Worm (Caenorhabditis elegans) whole organism, L4 larva: ENCODE results near the gene C25F9.2.

Experiments used
- Y75B8A.6 ChIP-seq: fragments of 200-800 bp; sonication (Bioruptor generic); IDR thresholded peaks from 2 replicates; pipeline ENCODE4 v1.3.6; 2022; ENCODE audit warnings: missing genetic modification reagents, missing genetic modification characterization, missing compliant biosample characterization
- ZK337.2 ChIP-seq: fragments of 200-800 bp; sonication (Bioruptor generic); IDR thresholded peaks from 2 replicates; pipeline ENCODE4 v1.3.6; 2022; ENCODE audit warnings: missing genetic modification reagents, missing genetic modification characterization, missing compliant biosample characterization
- dmd-6 ChIP-seq: fragments of 200-800 bp; sonication (Bioruptor generic); IDR thresholded peaks from 2 replicates; pipeline ENCODE4 v1.3.6; 2022; ENCODE audit warnings: missing genetic modification reagents, missing genetic modification characterization, missing compliant biosample characterization
- dpl-1 ChIP-seq: fragments of 150-350 bp; optimal IDR thresholded peaks from 2 replicates; lab custom pipeline; 2014; ENCODE audit warnings: missing biosample characterization, missing genetic modification reagents, missing genetic modification characterization
- duxl-1 ChIP-seq: sonication (generic microtip); optimal IDR thresholded peaks from 2 replicates; lab custom pipeline; 2016; ENCODE audit warnings: mild to moderate bottlenecking, missing genetic modification characterization, moderate library complexity, missing compliant biosample characterization; ENCODE audit not compliant: poor library complexity
- egl-27 ChIP-seq: sonication (generic microtip); optimal IDR thresholded peaks from 3 replicates; lab custom pipeline; 2017; ENCODE audit warnings: missing biosample characterization, missing genetic modification reagents, missing genetic modification characterization
- mep-1 ChIP-seq: fragments of 150-350 bp; sonication (generic microtip); optimal IDR thresholded peaks from 3 replicates; lab custom pipeline; 2014; ENCODE audit warnings: missing biosample characterization, missing genetic modification characterization
- nhr-11 ChIP-seq: fragments of 150-350 bp; optimal IDR thresholded peaks from 2 replicates; lab custom pipeline; 2014; ENCODE audit warnings: missing biosample characterization, missing genetic modification characterization
- nhr-41 ChIP-seq: fragments of 200-800 bp; sonication (Bioruptor generic); IDR thresholded peaks from 2 replicates; pipeline ENCODE4 v1.3.6; 2022; ENCODE audit warnings: missing genetic modification reagents, missing genetic modification characterization, missing compliant biosample characterization
- nhr-76 ChIP-seq: fragments of 150-350 bp; optimal IDR thresholded peaks from 2 replicates; lab custom pipeline; 2014; ENCODE audit warnings: missing biosample characterization, missing genetic modification characterization
- nhr-77 ChIP-seq: fragments of 150-350 bp; optimal IDR thresholded peaks from 2 replicates; lab custom pipeline; 2014; ENCODE audit warnings: missing biosample characterization, missing genetic modification characterization
- unc-62 ChIP-seq, 3 experiments: fragments of 150-350 bp in 1 of 3; sonication (generic microtip); optimal IDR thresholded peaks in 2 of 3; peaks in 1 of 3; 1 replicate in 1 of 3; 2 replicates in 2 of 3; lab custom pipeline; 2014 to 2017; ENCODE audit warnings: missing biosample characterization in 3 of 3, missing genetic modification characterization in 3 of 3, missing genetic modification reagents in 3 of 3, missing genotype in 1 of 3
- zag-1 ChIP-seq: fragments of 150-350 bp; optimal IDR thresholded peaks from 2 replicates; lab custom pipeline; 2014; ENCODE audit warnings: missing biosample characterization, missing genetic modification characterization
- ztf-11 ChIP-seq: fragments of 150-350 bp; optimal IDR thresholded peaks from 2 replicates; lab custom pipeline; 2014; ENCODE audit warnings: missing biosample characterization, missing genetic modification characterization

DNA sequence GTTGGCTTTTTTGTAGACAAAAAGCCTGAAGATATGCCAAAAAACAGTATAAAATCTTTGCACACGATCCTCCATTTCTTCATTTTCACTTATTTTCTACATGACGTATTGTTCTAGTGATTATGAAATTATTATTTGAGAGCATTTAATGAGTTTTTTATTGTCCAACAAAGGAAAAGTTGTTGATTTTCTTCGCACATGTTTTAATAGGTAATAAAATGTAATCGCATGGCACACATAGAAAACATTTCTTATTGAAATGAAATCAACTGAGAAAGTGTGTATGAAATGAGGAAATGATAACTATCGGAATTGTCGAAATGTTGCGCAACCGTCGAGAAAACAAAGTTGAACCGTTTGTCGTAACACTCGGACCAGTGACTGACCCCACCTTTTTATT is 19.8 kb upstream of the C25F9.2 start:
- no peak for TF ChIP-seq Y75B8A.6 (GFP tag; lab: Robert Waterston, UW)
- TF ChIP-seq dmd-6: no peak
- TF ChIP-seq ZK337.2 (GFP tag; lab: Robert Waterston, UW): no peak
- no peak for TF ChIP-seq egl-27
- TF ChIP-seq nhr-76: no peak
- TF ChIP-seq nhr-41 (GFP tag; lab: Robert Waterston, UW): no peak
- no peak for TF ChIP-seq ztf-11
- no peak for TF ChIP-seq nhr-77
- no peak for TF ChIP-seq nhr-11 (tag; lab: Kevin White, UChicago)
- TF ChIP-seq unc-62 (GFP tag; optimal IDR thresholded peaks at IDR 0.05 in 1 of 2; lab: Kevin White, UChicago): no peak
- TF ChIP-seq unc-62 (tag; optimal IDR thresholded peaks at IDR 0.05; lab: Kevin White, UChicago): no peak
- TF ChIP-seq dpl-1 (GFP tag; lab: Kevin White, UChicago): no peak
- no peak for TF ChIP-seq duxl-1 (tag; lab: Kevin White, UChicago)
- no peak for TF ChIP-seq mep-1 (tag; lab: Kevin White, UChicago)
- TF ChIP-seq zag-1 (tag; lab: Kevin White, UChicago): no peak
